Fruit fly (Drosophila melanogaster) whole organism, wandering third instar larva: Measurements from ENCODE around the gene CG43138.

Source experiments
- Abd-B ChIP-seq: fragments of >200 bp; optimal IDR thresholded peaks from 2 replicates; lab custom pipeline; 2017; ENCODE audit warnings: missing biosample characterization, missing genetic modification characterization
- CG9705 ChIP-seq: fragments of 200-800 bp; sonication (Bioruptor generic); optimal IDR thresholded peaks from 2 replicates; lab custom pipeline; 2018; ENCODE audit warnings: missing biosample characterization, mild to moderate bottlenecking, missing genetic modification characterization
- CrebA ChIP-seq: fragments of 200-800 bp; sonication (Bioruptor generic); optimal IDR thresholded peaks from 2 replicates; lab custom pipeline; 2016; ENCODE audit warnings: missing biosample characterization, mild to moderate bottlenecking, missing genetic modification characterization, borderline replicate concordance
- Dfd ChIP-seq: fragments of >200 bp; optimal IDR thresholded peaks from 2 replicates; lab custom pipeline; 2017; ENCODE audit warnings: missing biosample characterization, missing genetic modification characterization
- GATAd ChIP-seq: sonication (Bioruptor generic); optimal IDR thresholded peaks from 2 replicates; lab custom pipeline; 2016; ENCODE audit warnings: missing biosample characterization, missing genetic modification characterization
- HLH106 ChIP-seq: fragments of 200-800 bp; optimal IDR thresholded peaks from 3 replicates; lab custom pipeline; 2019; ENCODE audit warnings: missing biosample characterization, mild to moderate bottlenecking, missing genetic modification characterization, moderate library complexity
- Hnf4 ChIP-seq: fragments of 200-800 bp; sonication (Bioruptor generic); optimal IDR thresholded peaks from 2 replicates; lab custom pipeline; 2016; ENCODE audit warnings: missing biosample characterization, mild to moderate bottlenecking, missing genetic modification characterization
- Hr78 ChIP-seq: fragments of >200 bp; optimal IDR thresholded peaks from 2 replicates; lab custom pipeline; 2017; ENCODE audit warnings: missing biosample characterization, missing genetic modification characterization
- Hr83 ChIP-seq: fragments of 200-300 bp; sonication (Bioruptor generic); optimal IDR thresholded peaks from 2 replicates; lab custom pipeline; 2016; ENCODE audit warnings: missing biosample characterization, mild to moderate bottlenecking, missing genetic modification characterization, moderate library complexity; ENCODE audit not compliant: poor library complexity, severe bottlenecking
- Myc ChIP-seq: fragments of >200 bp; optimal IDR thresholded peaks from 2 replicates; lab custom pipeline; 2017
- N ChIP-seq: fragments of >200 bp; optimal IDR thresholded peaks from 2 replicates; lab custom pipeline; 2018; ENCODE audit warnings: missing biosample characterization, missing external identifiers, missing genetic modification characterization
- OdsH ChIP-seq: fragments of 200-800 bp; sonication (Bioruptor generic); optimal IDR thresholded peaks from 2 replicates; lab custom pipeline; 2016; ENCODE audit warnings: missing biosample characterization, mild to moderate bottlenecking, missing genetic modification characterization
- Rel ChIP-seq, 2 experiments: fragments of 200-800 bp; sonication (Bioruptor generic) in 1 of 2; optimal IDR thresholded peaks; 2 replicates in 1 of 2; 3 replicates in 1 of 2; lab custom pipeline; 2016 to 2019; ENCODE audit warnings: mild to moderate bottlenecking in 2 of 2, missing biosample characterization in 2 of 2, missing genetic modification characterization in 2 of 2, moderate library complexity in 1 of 2
- Sp1 ChIP-seq: fragments of 200-800 bp; sonication (Bioruptor generic); optimal IDR thresholded peaks from 3 replicates; lab custom pipeline; 2019; ENCODE audit warnings: missing biosample characterization, mild to moderate bottlenecking, missing genetic modification characterization, moderate library complexity
- Vsx2 ChIP-seq: fragments of 200-300, 225-300 bp; sonication (Bioruptor generic); optimal IDR thresholded peaks from 2 replicates; lab custom pipeline; 2018; ENCODE audit warnings: missing biosample characterization, missing genetic modification characterization; ENCODE audit not compliant: partially characterized antibody
- br ChIP-seq: fragments of 200-800 bp; sonication (Bioruptor generic); optimal IDR thresholded peaks from 2 replicates; lab custom pipeline; 2016; ENCODE audit warnings: missing biosample characterization, missing genetic modification characterization
- dl ChIP-seq, 2 experiments: fragments of 175-275, 200-275 bp in 1 of 2; fragments of 200-275 bp in 1 of 2; sonication (Bioruptor generic); optimal IDR thresholded peaks; lab custom pipeline; 2018; ENCODE audit warnings: mild to moderate bottlenecking in 2 of 2, missing biosample characterization in 2 of 2, missing genetic modification characterization in 2 of 2, moderate library complexity in 2 of 2; ENCODE audit not compliant: partially characterized antibody in 2 of 2, insufficient read depth in 1 of 2
- dmrt93B ChIP-seq: fragments of 200-800 bp; sonication (Bioruptor generic); optimal IDR thresholded peaks from 2 replicates; lab custom pipeline; 2018; ENCODE audit warnings: missing biosample characterization, mild to moderate bottlenecking, missing genetic modification characterization
- dsf ChIP-seq: sonication (Bioruptor generic); optimal IDR thresholded peaks from 2 replicates; lab custom pipeline; 2016; ENCODE audit warnings: missing biosample characterization, missing genetic modification characterization, borderline replicate concordance
- ey ChIP-seq: fragments of 200-800 bp; sonication (Bioruptor generic); optimal IDR thresholded peaks from 2 replicates; lab custom pipeline; 2016; ENCODE audit warnings: missing biosample characterization, missing genetic modification characterization
- foxo ChIP-seq, 2 experiments: fragments of 200-800 bp; sonication (Bioruptor generic); optimal IDR thresholded peaks; 2 replicates in 1 of 2; 3 replicates in 1 of 2; lab custom pipeline; 2016 to 2017; ENCODE audit warnings: missing biosample characterization in 2 of 2, missing genetic modification characterization in 2 of 2
- fru ChIP-seq: fragments of 200-800 bp; sonication (Bioruptor generic); optimal IDR thresholded peaks from 3 replicates; lab custom pipeline; 2016; ENCODE audit warnings: missing biosample characterization, mild to moderate bottlenecking, missing genetic modification characterization
- h ChIP-seq: fragments of 200-800 bp; sonication (Bioruptor generic); optimal IDR thresholded peaks from 3 replicates; lab custom pipeline; 2016; ENCODE audit warnings: missing biosample characterization, mild to moderate bottlenecking, missing genetic modification characterization
- jim ChIP-seq: fragments of 175-275, 200-325 bp; sonication (Bioruptor generic); optimal IDR thresholded peaks from 2 replicates; lab custom pipeline; 2016; ENCODE audit warnings: missing biosample characterization, mild to moderate bottlenecking, missing genetic modification characterization
- lola ChIP-seq: fragments of >200 bp; optimal IDR thresholded peaks from 2 replicates; lab custom pipeline; 2017; ENCODE audit warnings: missing biosample characterization, missing genetic modification characterization
- pan ChIP-seq: fragments of >200 bp; optimal IDR thresholded peaks from 2 replicates; lab custom pipeline; 2017
- psq ChIP-seq: fragments of 200-800 bp; sonication (Bioruptor generic); optimal IDR thresholded peaks from 3 replicates; lab custom pipeline; 2017; ENCODE audit warnings: missing biosample characterization, mild to moderate bottlenecking, missing genetic modification characterization, moderate library complexity
- rgr ChIP-seq: fragments of 200-800 bp; sonication (Bioruptor generic); optimal IDR thresholded peaks from 3 replicates; lab custom pipeline; 2016; ENCODE audit warnings: missing biosample characterization, mild to moderate bottlenecking, missing genetic modification characterization
- sage ChIP-seq: fragments of 200-800 bp; sonication (Bioruptor generic); optimal IDR thresholded peaks from 2 replicates; lab custom pipeline; 2016; ENCODE audit warnings: missing biosample characterization, mild to moderate bottlenecking, missing genetic modification characterization
- sv ChIP-seq: fragments of 200-800 bp; sonication (Bioruptor generic); optimal IDR thresholded peaks from 3 replicates; lab custom pipeline; 2016; ENCODE audit warnings: missing biosample characterization, missing genetic modification characterization
- usp ChIP-seq: fragments of >200 bp; optimal IDR thresholded peaks from 2 replicates; lab custom pipeline; 2017; ENCODE audit warnings: missing biosample characterization, missing genetic modification characterization
- woc ChIP-seq: sonication (Bioruptor generic); optimal IDR thresholded peaks from 2 replicates; lab custom pipeline; 2016; ENCODE audit warnings: missing biosample characterization, mild to moderate bottlenecking, missing genetic modification characterization

The CG43138 gene

DNA sequence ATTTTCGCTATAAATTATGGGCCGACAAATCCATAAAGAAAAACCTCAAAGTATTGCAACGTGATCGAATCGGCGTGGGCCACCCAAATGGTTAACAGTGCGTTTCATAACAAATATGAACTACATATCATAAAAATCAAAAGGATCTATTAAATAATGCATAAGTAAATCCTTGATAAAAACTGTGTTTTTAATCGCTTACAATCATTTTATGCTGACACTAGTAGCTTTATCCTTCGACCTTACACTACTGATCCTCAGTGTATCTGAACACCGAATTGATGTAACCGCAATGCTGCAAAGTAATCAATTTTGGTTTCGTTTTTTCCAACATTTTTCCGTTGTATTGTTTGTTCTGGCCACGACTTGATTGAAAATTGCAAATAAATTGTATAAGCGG lies 34.5 kb downstream of the CG43138 start:
- TF ChIP-seq usp (GFP tag; lab: Kevin White, UChicago) (no peak), ey (no peak), dl (GFP tag; optimal IDR thresholded peaks at IDR 0.05; lab: Kevin White, UChicago; ENCODE audit: insufficient read depth in 1 of 2, partially characterized antibody in 2 of 2) (no peak), br (GFP tag; lab: Kevin White, UChicago) (no peak)

- TF ChIP-seq lola (GFP tag; lab: Kevin White, UChicago) (no peak), CG9705 (GFP tag; lab: Kevin White, UChicago) (no peak), pan (lab: Kevin White, UChicago) (no peak), sage (no peak), dsf (GFP tag; lab: Kevin White, UChicago) (no peak), Hnf4 (GFP tag; lab: Kevin White, UChicago) (no peak), Abd-B (GFP tag; lab: Kevin White, UChicago) (no peak), OdsH (GFP tag; lab: Kevin White, UChicago) (no peak), Myc (lab: Kevin White, UChicago) (no peak), ey (no peak), dmrt93B (GFP tag; lab: Kevin White, UChicago) (no peak), Dfd (GFP tag; lab: Kevin White, UChicago) (no peak), N (no peak), br (GFP tag; lab: Kevin White, UChicago) (no peak), HLH106 (no peak), Hr83 (GFP tag; lab: Kevin White, UChicago) (no peak), fru (GFP tag; lab: Kevin White, UChicago) (no peak)
- TF ChIP-seq, all 38 proteins: peak for 0
Measured at dm6 chrX:7568320-7568719, 40.2 kb downstream of the CG43138 start.

dm6 chrX:7569708-7570107 lies 41.6 kb downstream of the CG43138 start:
- TF ChIP-seq CrebA (GFP tag; lab: Kevin White, UChicago) (no peak), Myc (lab: Kevin White, UChicago) (no peak), Dfd (GFP tag; lab: Kevin White, UChicago) (no peak), sage (no peak), jim (no peak), Sp1 (no peak), br (GFP tag; lab: Kevin White, UChicago) (no peak), OdsH (GFP tag; lab: Kevin White, UChicago) (no peak), Rel (GFP tag; optimal IDR thresholded peaks at IDR 0.05; lab: Kevin White, UChicago) (no peak), Rel (tag; optimal IDR thresholded peaks at IDR 0.05; lab: Kevin White, UChicago) (no peak), ey (no peak), GATAd (no peak), Hnf4 (GFP tag; lab: Kevin White, UChicago) (no peak), h (GFP tag; lab: Kevin White, UChicago) (no peak), dmrt93B (GFP tag; lab: Kevin White, UChicago) (no peak), sv (GFP tag; lab: Kevin White, UChicago) (no peak)

dm6 chrX:7571200-7571599 lies 43.1 kb downstream of the CG43138 start:
- TF ChIP-seq fru (GFP tag; lab: Kevin White, UChicago) = peak; percentile 44
- no peak for TF ChIP-seq lola (GFP tag; lab: Kevin White, UChicago)
- peak in 1 of 2 experiments; percentile 43 for TF ChIP-seq foxo (GFP tag; optimal IDR thresholded peaks at IDR 0.05; lab: Kevin White, UChicago)
- TF ChIP-seq HLH106 = peak; percentile 26
- TF ChIP-seq Sp1 = peak; percentile 4
- TF ChIP-seq psq (GFP tag; lab: Kevin White, UChicago) = peak; percentile 21
- no peak for TF ChIP-seq Vsx2 (GFP tag; lab: Kevin White, UChicago)
- peak; percentile 37 for TF ChIP-seq ey
- peak; percentile 21 for TF ChIP-seq woc (GFP tag; lab: Kevin White, UChicago)
- no peak for TF ChIP-seq Hr78 (GFP tag; lab: Kevin White, UChicago)
- TF ChIP-seq rgr (GFP tag; lab: Kevin White, UChicago) = peak; percentile 23
- TF ChIP-seq OdsH (GFP tag; lab: Kevin White, UChicago) = peak; percentile 11
- TF ChIP-seq h (GFP tag; lab: Kevin White, UChicago) = peak; percentile 52
